Fruit fly (Drosophila melanogaster) whole organism, wandering third instar larva: Measurements from ENCODE around the gene glob2.
A peak's percentile ranks its signal among the peaks of the same experiment; 100 is the strongest.

Experiments
- CG9705 ChIP-seq: fragments of 200-800 bp; sonication (Bioruptor generic); optimal IDR thresholded peaks from 2 replicates; lab custom pipeline; 2018; ENCODE audit warnings: missing biosample characterization, mild to moderate bottlenecking, missing genetic modification characterization
- CrebA ChIP-seq: fragments of 200-800 bp; sonication (Bioruptor generic); optimal IDR thresholded peaks from 2 replicates; lab custom pipeline; 2016; ENCODE audit warnings: missing biosample characterization, mild to moderate bottlenecking, missing genetic modification characterization, borderline replicate concordance
- Dfd ChIP-seq: fragments of >200 bp; optimal IDR thresholded peaks from 2 replicates; lab custom pipeline; 2017; ENCODE audit warnings: missing biosample characterization, missing genetic modification characterization
- Dif ChIP-seq: fragments of 200-275, 200-300 bp; sonication (Bioruptor generic); optimal IDR thresholded peaks from 2 replicates; lab custom pipeline; 2018; ENCODE audit warnings: missing biosample characterization, missing genetic modification characterization; ENCODE audit not compliant: partially characterized antibody
- GATAd ChIP-seq: sonication (Bioruptor generic); optimal IDR thresholded peaks from 2 replicates; lab custom pipeline; 2016; ENCODE audit warnings: missing biosample characterization, missing genetic modification characterization
- HLH106 ChIP-seq: fragments of 200-800 bp; optimal IDR thresholded peaks from 3 replicates; lab custom pipeline; 2019; ENCODE audit warnings: missing biosample characterization, mild to moderate bottlenecking, missing genetic modification characterization, moderate library complexity
- Hr83 ChIP-seq: fragments of 200-300 bp; sonication (Bioruptor generic); optimal IDR thresholded peaks from 2 replicates; lab custom pipeline; 2016; ENCODE audit warnings: missing biosample characterization, mild to moderate bottlenecking, missing genetic modification characterization, moderate library complexity; ENCODE audit not compliant: poor library complexity, severe bottlenecking
- Jra ChIP-seq: sonication (Bioruptor generic); optimal IDR thresholded peaks from 2 replicates; lab custom pipeline; 2016; ENCODE audit warnings: missing biosample characterization, missing genetic modification characterization
- Mio ChIP-seq: sonication (Bioruptor generic); optimal IDR thresholded peaks from 2 replicates; lab custom pipeline; 2016; ENCODE audit warnings: missing biosample characterization, missing genetic modification characterization
- Myc ChIP-seq: fragments of >200 bp; optimal IDR thresholded peaks from 2 replicates; lab custom pipeline; 2017
- OdsH ChIP-seq: fragments of 200-800 bp; sonication (Bioruptor generic); optimal IDR thresholded peaks from 2 replicates; lab custom pipeline; 2016; ENCODE audit warnings: missing biosample characterization, mild to moderate bottlenecking, missing genetic modification characterization
- Rel ChIP-seq, 2 experiments: fragments of 200-800 bp; sonication (Bioruptor generic) in 1 of 2; optimal IDR thresholded peaks; 2 replicates in 1 of 2; 3 replicates in 1 of 2; lab custom pipeline; 2016 to 2019; ENCODE audit warnings: mild to moderate bottlenecking in 2 of 2, missing biosample characterization in 2 of 2, missing genetic modification characterization in 2 of 2, moderate library complexity in 1 of 2
- Vsx2 ChIP-seq: fragments of 200-300, 225-300 bp; sonication (Bioruptor generic); optimal IDR thresholded peaks from 2 replicates; lab custom pipeline; 2018; ENCODE audit warnings: missing biosample characterization, missing genetic modification characterization; ENCODE audit not compliant: partially characterized antibody
- br ChIP-seq: fragments of 200-800 bp; sonication (Bioruptor generic); optimal IDR thresholded peaks from 2 replicates; lab custom pipeline; 2016; ENCODE audit warnings: missing biosample characterization, missing genetic modification characterization
- brk ChIP-seq: fragments of 200-800 bp; sonication (Bioruptor generic); optimal IDR thresholded peaks from 2 replicates; lab custom pipeline; 2016; ENCODE audit warnings: missing biosample characterization, mild to moderate bottlenecking, missing genetic modification characterization
- dl ChIP-seq, 2 experiments: fragments of 175-275, 200-275 bp in 1 of 2; fragments of 200-275 bp in 1 of 2; sonication (Bioruptor generic); optimal IDR thresholded peaks; lab custom pipeline; 2018; ENCODE audit warnings: mild to moderate bottlenecking in 2 of 2, missing biosample characterization in 2 of 2, missing genetic modification characterization in 2 of 2, moderate library complexity in 2 of 2; ENCODE audit not compliant: partially characterized antibody in 2 of 2, insufficient read depth in 1 of 2
- dmrt93B ChIP-seq: fragments of 200-800 bp; sonication (Bioruptor generic); optimal IDR thresholded peaks from 2 replicates; lab custom pipeline; 2018; ENCODE audit warnings: missing biosample characterization, mild to moderate bottlenecking, missing genetic modification characterization
- dsf ChIP-seq: sonication (Bioruptor generic); optimal IDR thresholded peaks from 2 replicates; lab custom pipeline; 2016; ENCODE audit warnings: missing biosample characterization, missing genetic modification characterization, borderline replicate concordance
- foxo ChIP-seq, 2 experiments: fragments of 200-800 bp; sonication (Bioruptor generic); optimal IDR thresholded peaks; 2 replicates in 1 of 2; 3 replicates in 1 of 2; lab custom pipeline; 2016 to 2017; ENCODE audit warnings: missing biosample characterization in 2 of 2, missing genetic modification characterization in 2 of 2
- fru ChIP-seq: fragments of 200-800 bp; sonication (Bioruptor generic); optimal IDR thresholded peaks from 3 replicates; lab custom pipeline; 2016; ENCODE audit warnings: missing biosample characterization, mild to moderate bottlenecking, missing genetic modification characterization
- h ChIP-seq: fragments of 200-800 bp; sonication (Bioruptor generic); optimal IDR thresholded peaks from 3 replicates; lab custom pipeline; 2016; ENCODE audit warnings: missing biosample characterization, mild to moderate bottlenecking, missing genetic modification characterization
- jim ChIP-seq: fragments of 175-275, 200-325 bp; sonication (Bioruptor generic); optimal IDR thresholded peaks from 2 replicates; lab custom pipeline; 2016; ENCODE audit warnings: missing biosample characterization, mild to moderate bottlenecking, missing genetic modification characterization
- lola ChIP-seq: fragments of >200 bp; optimal IDR thresholded peaks from 2 replicates; lab custom pipeline; 2017; ENCODE audit warnings: missing biosample characterization, missing genetic modification characterization
- psq ChIP-seq: fragments of 200-800 bp; sonication (Bioruptor generic); optimal IDR thresholded peaks from 3 replicates; lab custom pipeline; 2017; ENCODE audit warnings: missing biosample characterization, mild to moderate bottlenecking, missing genetic modification characterization, moderate library complexity
- rgr ChIP-seq: fragments of 200-800 bp; sonication (Bioruptor generic); optimal IDR thresholded peaks from 3 replicates; lab custom pipeline; 2016; ENCODE audit warnings: missing biosample characterization, mild to moderate bottlenecking, missing genetic modification characterization
- sage ChIP-seq: fragments of 200-800 bp; sonication (Bioruptor generic); optimal IDR thresholded peaks from 2 replicates; lab custom pipeline; 2016; ENCODE audit warnings: missing biosample characterization, mild to moderate bottlenecking, missing genetic modification characterization
- tai ChIP-seq: sonication (Bioruptor generic); optimal IDR thresholded peaks from 2 replicates; lab custom pipeline; 2016; ENCODE audit warnings: missing biosample characterization, missing genetic modification characterization
- usp ChIP-seq: fragments of >200 bp; optimal IDR thresholded peaks from 2 replicates; lab custom pipeline; 2017; ENCODE audit warnings: missing biosample characterization, missing genetic modification characterization
- woc ChIP-seq: sonication (Bioruptor generic); optimal IDR thresholded peaks from 2 replicates; lab custom pipeline; 2016; ENCODE audit warnings: missing biosample characterization, mild to moderate bottlenecking, missing genetic modification characterization

Gene glob2

dm6 chr3R:6608814-6609213 lies at the start of gene glob2:
glob2 (minus strand) TSS chr3R:6608914.
- TF ChIP-seq psq (GFP tag; lab: Kevin White, UChicago) (no peak), OdsH (GFP tag; lab: Kevin White, UChicago) (no peak), dl (GFP tag; optimal IDR thresholded peaks at IDR 0.05; lab: Kevin White, UChicago; ENCODE audit: insufficient read depth in 1 of 2, partially characterized antibody in 2 of 2) (no peak), woc (GFP tag; lab: Kevin White, UChicago) (no peak), tai (no peak), lola (GFP tag; lab: Kevin White, UChicago) (no peak), Hr83 (GFP tag; lab: Kevin White, UChicago) (no peak), brk (GFP tag; lab: Kevin White, UChicago) (no peak), GATAd (no peak), CrebA (GFP tag; lab: Kevin White, UChicago) (no peak), Rel (GFP tag; optimal IDR thresholded peaks at IDR 0.05; lab: Kevin White, UChicago) (no peak), Rel (tag; optimal IDR thresholded peaks at IDR 0.05; lab: Kevin White, UChicago) (no peak), jim (GFP tag; lab: Kevin White, UChicago) (no peak), CG9705 (GFP tag; lab: Kevin White, UChicago) (no peak), br (GFP tag; lab: Kevin White, UChicago) (no peak), Myc (lab: Kevin White, UChicago) (no peak), sage (no peak), usp (GFP tag; lab: Kevin White, UChicago) (no peak), h (GFP tag; lab: Kevin White, UChicago) (no peak), fru (no peak)

- TF ChIP-seq Hr83 (GFP tag; lab: Kevin White, UChicago) = peak; percentile 5
- no peak for TF ChIP-seq br (GFP tag; lab: Kevin White, UChicago)
Observed at dm6 chr3R:6657278-6658246, 48.8 kb upstream of the glob2 start, which contains the start of the genes CG1307 and twr. CG1307 (minus strand) TSS chr3R:6657442. twr (plus strand) TSS chr3R:6657882.

DNA sequence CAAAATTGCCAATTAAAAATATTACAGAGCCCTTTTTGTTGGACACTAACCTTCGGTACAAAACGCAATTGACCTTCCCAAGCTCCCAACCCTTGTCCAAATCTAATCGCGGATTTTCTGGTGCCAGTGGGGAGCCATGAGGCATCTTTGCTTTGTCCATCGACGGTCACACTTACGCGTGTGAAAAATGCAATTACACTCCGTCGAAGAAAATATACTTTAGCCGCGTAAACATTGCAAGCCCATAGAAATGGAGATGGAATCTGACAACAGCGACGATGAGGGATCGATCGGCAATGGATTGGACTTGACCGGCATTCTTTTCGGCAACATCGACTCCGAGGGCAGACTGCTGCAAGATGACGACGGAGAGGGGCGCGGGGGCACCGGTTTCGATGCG lies 38.0 kb upstream of the glob2 start, which contains the start of gene Taf1:
Taf1 (plus strand) TSS at position 150 of the 400 bp plus-strand sequence.
- TF ChIP-seq HLH106 (tag; lab: Kevin White, UChicago) (no peak), Myc (lab: Kevin White, UChicago) (peak; percentile 65)

dm6 chr3R:6644334-6644733 lies 35.6 kb upstream of the glob2 start, which contains the start of gene Ass:
Ass (minus strand) TSS chr3R:6644434.
- TF ChIP-seq dmrt93B (GFP tag; lab: Kevin White, UChicago) (no peak), sage (no peak), Myc (lab: Kevin White, UChicago) (no peak), Dfd (no peak), Vsx2 (no peak), dsf (GFP tag; lab: Kevin White, UChicago) (no peak)

DNA sequence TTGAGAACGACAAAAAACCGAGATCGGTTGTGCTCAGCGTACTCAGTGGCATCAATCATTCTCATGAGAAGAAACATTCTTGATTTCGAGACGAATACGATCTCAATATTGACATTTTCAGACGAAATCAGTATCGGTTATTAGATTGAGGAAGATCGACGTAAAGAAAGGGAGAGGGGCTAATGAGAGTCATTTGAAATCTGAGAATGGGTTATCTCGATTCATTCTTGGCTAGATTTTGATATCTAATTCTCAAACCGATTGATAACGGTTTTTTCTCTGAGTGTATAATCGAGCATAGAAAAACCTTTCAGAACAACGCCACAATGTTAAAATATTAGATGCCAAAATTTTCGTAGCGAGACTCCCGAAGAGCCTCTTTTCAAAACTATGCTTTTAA lies 32.2 kb upstream of the glob2 start, which contains the start of gene CG31286:
CG31286 (plus strand) TSS at position 301 of the 400 bp plus-strand sequence.
- TF ChIP-seq woc (GFP tag; lab: Kevin White, UChicago) = no peak
- TF ChIP-seq lola (GFP tag; lab: Kevin White, UChicago) = no peak
- TF ChIP-seq fru = no peak
- no peak for TF ChIP-seq usp (GFP tag; lab: Kevin White, UChicago)
- TF ChIP-seq dmrt93B (GFP tag; lab: Kevin White, UChicago) = no peak
- TF ChIP-seq Dif (GFP tag; lab: Kevin White, UChicago) = no peak
- TF ChIP-seq Hr83 (GFP tag; lab: Kevin White, UChicago) = no peak
- TF ChIP-seq Jra (GFP tag; lab: Kevin White, UChicago) = no peak
- TF ChIP-seq OdsH (GFP tag; lab: Kevin White, UChicago) = no peak
- TF ChIP-seq HLH106 (tag; lab: Kevin White, UChicago) = no peak
- no peak for TF ChIP-seq dsf (GFP tag; lab: Kevin White, UChicago)
- TF ChIP-seq foxo (GFP tag; optimal IDR thresholded peaks at IDR 0.05; lab: Kevin White, UChicago) = no peak
- no peak for TF ChIP-seq CrebA (GFP tag; lab: Kevin White, UChicago)
- TF ChIP-seq Mio (GFP tag; lab: Kevin White, UChicago) = no peak
- no peak for TF ChIP-seq sage
- no peak for TF ChIP-seq rgr (GFP tag; lab: Kevin White, UChicago)
- TF ChIP-seq CG9705 (GFP tag; lab: Kevin White, UChicago) = no peak
- no peak for TF ChIP-seq brk (GFP tag; lab: Kevin White, UChicago)
- TF ChIP-seq, all 38 proteins: peak for 0
